Worm (Caenorhabditis elegans) whole organism, midembryonic: ENCODE data around the gene C12D5.4.
"Not testable (repeated sequence)": the region's sequence is repeated elsewhere in the genome, so short reads cannot be mapped to it uniquely, and the experiment has no call there.

Source experiments
- T22C8.4 ChIP-seq: fragments of 200-800 bp; sonication (Bioruptor generic); IDR thresholded peaks from 2 replicates; pipeline ENCODE4 v1.3.6; 2022; ENCODE audit warnings: missing genetic modification characterization, missing compliant biosample characterization
- cog-1 ChIP-seq: sonication (generic microtip); optimal IDR thresholded peaks from 2 replicates; lab custom pipeline; 2016; ENCODE audit warnings: missing genetic modification characterization, missing compliant biosample characterization
- flt-1 ChIP-seq: fragments of 200-800 bp; sonication (Bioruptor generic); IDR thresholded peaks from 2 replicates; pipeline ENCODE4 v1.3.6; 2022; ENCODE audit warnings: missing genetic modification characterization, missing compliant biosample characterization
- klf-2 ChIP-seq: fragments of 200-800 bp; sonication (Bioruptor generic); conservative IDR thresholded peaks from 2 replicates; pipeline ENCODE4 v1.3.6; 2022; ENCODE audit warnings: missing genetic modification reagents, missing genetic modification characterization, missing compliant biosample characterization
- med-1 ChIP-seq: sonication (generic microtip); optimal IDR thresholded peaks from 2 replicates; lab custom pipeline; 2017; ENCODE audit warnings: missing genetic modification characterization, mild to moderate bottlenecking, missing compliant biosample characterization, antibody characterized with exemption, missing genetic modification reagents; ENCODE audit not compliant: insufficient read depth
- ref-1 ChIP-seq: fragments of 200-800 bp; sonication (Bioruptor generic); conservative IDR thresholded peaks from 2 replicates; pipeline ENCODE4 v1.3.6; 2022; ENCODE audit warnings: missing genetic modification reagents, missing genetic modification characterization, missing compliant biosample characterization
- ztf-23 ChIP-seq: fragments of 200-800 bp; sonication (Bioruptor generic); IDR thresholded peaks from 2 replicates; pipeline ENCODE4 v1.3.6; 2022; ENCODE audit warnings: missing genetic modification reagents, missing genetic modification characterization, missing compliant biosample characterization

DNA sequence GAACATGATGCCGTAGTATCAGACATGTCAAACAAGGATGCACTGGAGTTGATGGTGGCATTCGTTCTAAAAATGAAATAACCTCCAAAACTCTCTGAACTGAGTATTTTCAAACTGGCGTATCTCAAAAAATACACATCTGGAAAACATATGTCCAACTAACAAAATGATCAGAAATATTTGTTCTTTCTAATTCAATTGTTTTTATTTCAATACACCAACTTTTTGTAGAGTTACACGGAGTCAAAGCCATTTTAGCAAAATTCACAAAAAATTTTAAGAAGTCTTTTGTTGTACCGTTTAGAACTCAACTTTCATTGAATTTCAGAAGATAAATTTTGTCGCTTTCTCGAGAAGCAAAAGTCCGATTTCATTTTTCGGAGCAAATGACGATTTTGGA lies 31.2 kb downstream of the C12D5.4 start, which contains the start of gene srsx-40:
- not testable (repeated sequence) for TF ChIP-seq klf-2 (GFP tag; lab: Robert Waterston, UW); ztf-23 (GFP tag; lab: Robert Waterston, UW); flt-1 (GFP tag; lab: Robert Waterston, UW); med-1 (GFP tag; lab: Kevin White, UChicago); T22C8.4 (GFP tag; lab: Robert Waterston, UW); cog-1 (tag; lab: Kevin White, UChicago); ref-1
